Worm (Caenorhabditis elegans): Measurements from ENCODE around the gene clec-59.

DNA sequence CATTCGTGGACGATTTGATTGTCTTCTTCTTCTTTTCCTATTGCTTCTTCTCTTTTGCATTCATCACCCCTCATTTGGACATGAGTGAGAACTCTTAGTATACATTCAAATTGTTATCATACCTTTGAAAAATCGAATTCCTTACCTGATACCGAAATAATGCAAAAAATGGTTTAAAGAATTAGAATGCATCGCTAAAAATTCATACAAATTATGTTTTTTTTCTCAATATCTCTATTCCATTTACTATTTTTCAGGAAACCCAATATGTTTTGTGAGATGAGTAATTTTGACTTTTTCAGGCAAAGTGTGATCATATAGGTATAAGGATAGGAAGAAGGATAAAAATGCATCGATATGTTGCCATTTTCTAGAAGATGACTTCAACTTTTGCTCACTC lies 22.3 kb downstream of the clec-59 start, which contains the start of gene ZK673.11:
- TF ChIP-seq nhr-237 (tag; optimal IDR thresholded peaks at IDR 0.05): no peak
- TF ChIP-seq lin-39 (tag; optimal IDR thresholded peaks at IDR 0.05): no peak
- no peak for TF ChIP-seq ztf-11 (tag; optimal IDR thresholded peaks at IDR 0.05)
- TF ChIP-seq nhr-76 (tag; optimal IDR thresholded peaks at IDR 0.05): no peak
- no peak for TF ChIP-seq rnt-1 (tag; optimal IDR thresholded peaks at IDR 0.05)
- no peak for TF ChIP-seq ama-1 (optimal IDR thresholded peaks at IDR 0.05)
- TF ChIP-seq zag-1 (tag; optimal IDR thresholded peaks at IDR 0.05): no peak
- TF ChIP-seq ceh-82 (tag; optimal IDR thresholded peaks at IDR 0.05): no peak
- TF ChIP-seq blmp-1 (tag; optimal IDR thresholded peaks at IDR 0.05): no peak
- no peak for TF ChIP-seq aha-1 (tag; optimal IDR thresholded peaks at IDR 0.05)
